Fruit fly (Drosophila melanogaster): ENCODE data around the gene CG17258.

Gene CG17258

dm6 chr2L:3012780-3013179 lies 22.4 kb downstream of the CG17258 start (continued):
- TF ChIP-seq tap (tag; optimal IDR thresholded peaks at IDR 0.05) (no peak), fd102C (GFP tag; optimal IDR thresholded peaks at IDR 0.05) (no peak), CG2889 (GFP tag; IDR thresholded peaks at IDR 0.05) (no peak), dan (GFP tag; IDR thresholded peaks at IDR 0.05) (no peak), Jarid2 (GFP tag; optimal IDR thresholded peaks at IDR 0.05) (no peak), CG9876 (GFP tag; optimal IDR thresholded peaks at IDR 0.05) (no peak), CG7745 (tag; optimal IDR thresholded peaks at IDR 0.05) (no peak), CG1529 (GFP tag; optimal IDR thresholded peaks at IDR 0.05) (peak; percentile 6), CG9932 (GFP tag; IDR thresholded peaks at IDR 0.05) (no peak), CG30403 (GFP tag; optimal IDR thresholded peaks at IDR 0.05) (no peak), sr (GFP tag; IDR thresholded peaks at IDR 0.05) (no peak), btn (GFP tag; optimal IDR thresholded peaks at IDR 0.05) (no peak), sens (GFP tag) (peak; percentile 78), Bgb (GFP tag; IDR thresholded peaks at IDR 0.05; ENCODE audit: partially characterized antibody) (no peak), bcd (GFP tag; optimal IDR thresholded peaks at IDR 0.05) (peak; percentile 29), TFAM (GFP tag; optimal IDR thresholded peaks at IDR 0.05) (no peak), run (tag; optimal IDR thresholded peaks at IDR 0.05) (no peak), tup (GFP tag; optimal IDR thresholded peaks at IDR 0.05) (peak; percentile 26), salm (tag; optimal IDR thresholded peaks at IDR 0.05) (no peak), trem (tag; optimal IDR thresholded peaks at IDR 0.05) (no peak), prd (optimal IDR thresholded peaks at IDR 0.05) (no peak), prd (GFP tag; IDR thresholded peaks at IDR 0.05) (peak; percentile 55; the same call in 1 of the 3 replicates), Dref (GFP tag; IDR thresholded peaks at IDR 0.05) (no peak), Mad (GFP tag; optimal IDR thresholded peaks at IDR 0.05) (no peak), CG1832 (GFP tag; optimal IDR thresholded peaks at IDR 0.05) (no peak), ash1 (GFP tag; optimal IDR thresholded peaks at IDR 0.05) (no peak), CG12071 (GFP tag; optimal IDR thresholded peaks at IDR 0.05) (no peak), bigmax (GFP tag; optimal IDR thresholded peaks at IDR 0.05) (no peak), Dp (GFP tag; optimal IDR thresholded peaks at IDR 0.05) (no peak), CG9609 (GFP tag; optimal IDR thresholded peaks at IDR 0.05) (no peak), Scr (GFP tag; IDR thresholded peaks at IDR 0.05; ENCODE audit: partially characterized antibody) (no peak), CG4820 (GFP tag; optimal IDR thresholded peaks at IDR 0.05) (peak; percentile 4), CG3281 (GFP tag; optimal IDR thresholded peaks at IDR 0.05) (no peak), CG11696 (GFP tag; IDR thresholded peaks at IDR 0.05) (no peak), Tbp (GFP tag; optimal IDR thresholded peaks at IDR 0.05) (no peak), nom (GFP tag; optimal IDR thresholded peaks at IDR 0.05) (no peak), CG4854 (GFP tag; optimal IDR thresholded peaks at IDR 0.05) (no peak), wor (GFP tag; IDR thresholded peaks at IDR 0.05) (no peak), CG14965 (GFP tag; optimal IDR thresholded peaks at IDR 0.05; ENCODE audit: borderline replicate concordance) (no peak), CG10147 (GFP tag; optimal IDR thresholded peaks at IDR 0.05) (no peak), CG11085 (GFP tag; IDR thresholded peaks at IDR 0.05) (no peak), MESR4 (GFP tag; optimal IDR thresholded peaks at IDR 0.05) (no peak), otp (GFP tag; IDR thresholded peaks at IDR 0.05) (no peak), CG15696 (tag; optimal IDR thresholded peaks at IDR 0.05) (peak; percentile 12), mam (GFP tag; optimal IDR thresholded peaks at IDR 0.05) (no peak), BtbVII (GFP tag; optimal IDR thresholded peaks at IDR 0.05) (no peak), CG32532 (GFP tag; IDR thresholded peaks at IDR 0.05) (no peak; the same call in 1 of the 2 replicates), CG17361 (GFP tag; IDR thresholded peaks at IDR 0.05) (0 out of 3 replicates have a peak, but pooled peaks have one; percentile 36), chif (GFP tag; optimal IDR thresholded peaks at IDR 0.05) (no peak), Optix (GFP tag; IDR thresholded peaks at IDR 0.05) (no peak), CG7556 (GFP tag; optimal IDR thresholded peaks at IDR 0.05) (no peak), vfl (GFP tag; optimal IDR thresholded peaks at IDR 0.05) (no peak), psq (GFP tag; optimal IDR thresholded peaks at IDR 0.05) (no peak)
